Fruit fly (Drosophila melanogaster) whole organism, pupa: ENCODE data around the gene Or71a.
A peak's percentile ranks its signal among the peaks of the same experiment; 100 is the strongest.

Experiments
- CG10348 ChIP-seq: fragments of 200-800 bp; sonication (Bioruptor generic); IDR thresholded peaks from 2 replicates; pipeline ENCODE4 v1.3.6; 2022; ENCODE audit warnings: missing biosample characterization, missing genetic modification characterization
- CG12605 ChIP-seq: fragments of 200-800 bp; sonication (Bioruptor generic); IDR thresholded peaks from 2 replicates; pipeline ENCODE4 v1.3.6; 2022; ENCODE audit warnings: missing biosample characterization, missing genetic modification characterization
- CG13204 ChIP-seq: fragments of 200-800 bp; sonication (Bioruptor generic); optimal IDR thresholded peaks from 2 replicates; lab custom pipeline; 2018; ENCODE audit warnings: missing biosample characterization, mild to moderate bottlenecking, missing genetic modification characterization, moderate library complexity
- CG14655 ChIP-seq: fragments of 200-800 bp; sonication (Bioruptor generic); optimal IDR thresholded peaks from 3 replicates; lab custom pipeline; 2017; ENCODE audit warnings: mild to moderate bottlenecking, missing biosample characterization, missing genetic modification reagents, missing genetic modification characterization
- CG15710 ChIP-seq: fragments of 200-800 bp; sonication (Bioruptor generic); optimal IDR thresholded peaks from 2 replicates; lab custom pipeline; 2018; ENCODE audit warnings: missing biosample characterization, mild to moderate bottlenecking, missing genetic modification characterization, moderate library complexity
- CG17806 ChIP-seq: fragments of 200-800 bp; sonication (Bioruptor generic); optimal IDR thresholded peaks from 2 replicates; lab custom pipeline; 2018; ENCODE audit warnings: missing biosample characterization, mild to moderate bottlenecking, missing genetic modification characterization, moderate library complexity
- CG32121 ChIP-seq: fragments of 200-800 bp; sonication (Bioruptor generic); IDR thresholded peaks from 2 replicates; pipeline ENCODE4 v1.3.6; 2022; ENCODE audit warnings: missing biosample characterization, missing genetic modification characterization
- CG34367 ChIP-seq: fragments of 200-800 bp; sonication (Bioruptor generic); optimal IDR thresholded peaks from 2 replicates; lab custom pipeline; 2018; ENCODE audit warnings: missing biosample characterization, mild to moderate bottlenecking, missing genetic modification characterization
- CG4496 ChIP-seq: fragments of 200-800 bp; sonication (Bioruptor generic); IDR thresholded peaks from 3 replicates; pipeline ENCODE4 v1.3.6; 2022; ENCODE audit warnings: missing biosample characterization, missing genetic modification characterization
- CG8159 ChIP-seq: fragments of 200-800 bp; sonication (Bioruptor generic); optimal IDR thresholded peaks from 3 replicates; lab custom pipeline; 2018; ENCODE audit warnings: missing biosample characterization, mild to moderate bottlenecking, missing genetic modification characterization, moderate library complexity
- CG8301 ChIP-seq: fragments of 200-800 bp; sonication (Bioruptor generic); optimal IDR thresholded peaks from 2 replicates; lab custom pipeline; 2018; ENCODE audit warnings: missing biosample characterization, mild to moderate bottlenecking, missing genetic modification characterization
- CG9948 ChIP-seq: fragments of 200-800 bp; sonication (Bioruptor generic); optimal IDR thresholded peaks from 2 replicates; lab custom pipeline; 2018; ENCODE audit warnings: missing biosample characterization, mild to moderate bottlenecking, missing genetic modification characterization, moderate library complexity
- D1 ChIP-seq: fragments of 200-800 bp; sonication (Bioruptor generic); optimal IDR thresholded peaks from 2 replicates; lab custom pipeline; 2018; ENCODE audit warnings: missing biosample characterization, mild to moderate bottlenecking, missing genetic modification characterization, moderate library complexity
- EcR ChIP-seq: fragments of 200-800 bp; sonication (Bioruptor generic); optimal IDR thresholded peaks from 3 replicates; lab custom pipeline; 2019; ENCODE audit warnings: missing biosample characterization, missing genetic modification characterization, mild to moderate bottlenecking, moderate library complexity, missing genetic modification reagents
- Ets98B ChIP-seq: fragments of 200-800 bp; sonication (Bioruptor generic); IDR thresholded peaks from 2 replicates; pipeline ENCODE4 v1.3.6; 2022; ENCODE audit warnings: missing biosample characterization, missing genetic modification characterization
- Pif1A ChIP-seq: fragments of 200-800 bp; sonication (Bioruptor generic); optimal IDR thresholded peaks from 3 replicates; lab custom pipeline; 2016; ENCODE audit warnings: missing biosample characterization, missing genetic modification characterization
- Pif1B ChIP-seq: fragments of 200-800 bp; sonication (Bioruptor generic); optimal IDR thresholded peaks from 3 replicates; lab custom pipeline; 2016; ENCODE audit warnings: missing biosample characterization, missing genetic modification characterization
- Snoo ChIP-seq: fragments of 200-800 bp; sonication (Bioruptor generic); optimal IDR thresholded peaks from 3 replicates; lab custom pipeline; 2017; ENCODE audit warnings: missing biosample characterization, mild to moderate bottlenecking, missing genetic modification characterization, inconsistent platforms
- fd96Ca ChIP-seq: fragments of 200-800 bp; sonication (Bioruptor generic); IDR thresholded peaks from 3 replicates; pipeline ENCODE4 v1.3.6; 2022; ENCODE audit warnings: missing biosample characterization, missing genetic modification characterization
- gl ChIP-seq: fragments of 200-800 bp; sonication (Bioruptor generic); optimal IDR thresholded peaks from 2 replicates; lab custom pipeline; 2018; ENCODE audit warnings: missing biosample characterization, mild to moderate bottlenecking, missing genetic modification characterization
- rn ChIP-seq: fragments of 200-800 bp; sonication (Bioruptor generic); IDR thresholded peaks from 2 replicates; pipeline ENCODE4 v1.3.6; 2022; ENCODE audit warnings: missing biosample characterization, missing genetic modification characterization

Gene Or71a

DNA sequence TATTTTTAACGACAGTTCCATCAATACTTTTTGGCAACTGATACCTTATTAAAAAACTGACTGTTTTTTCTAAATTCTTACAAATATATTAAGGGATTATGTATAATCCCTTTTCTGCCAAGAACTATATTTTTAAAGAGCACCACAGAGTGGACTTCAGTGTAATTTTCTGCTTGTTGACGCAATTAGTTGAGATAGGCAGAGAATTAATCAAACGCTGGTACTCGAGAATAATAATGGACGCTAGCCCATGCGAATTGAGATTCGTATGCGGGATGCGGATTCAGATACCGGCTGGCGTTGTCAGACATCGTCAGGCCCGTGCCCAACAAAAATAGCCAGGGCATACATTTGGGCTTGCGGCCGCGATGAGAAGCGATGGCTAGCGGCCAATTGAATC lies 35.0 kb upstream of the Or71a start, which contains the start of gene CG13458:
CG13458 (plus strand) TSS at position 301 of the 400 bp plus-strand sequence.
- no peak for TF ChIP-seq CG34367
- TF ChIP-seq CG4496 = 0 out of 3 replicates have a peak, but pooled peaks have one; percentile 16

dm6 chr3L:15108948-15109347 lies 30.7 kb upstream of the Or71a start:
- peak; percentile 28 for TF ChIP-seq CG17806 (tag; lab: Kevin White, UChicago)
- no peak for TF ChIP-seq gl (tag; lab: Kevin White, UChicago)
- peak; percentile 43 for TF ChIP-seq CG12605 (GFP tag; lab: Robert Waterston, UW)
- peak; percentile 35 for TF ChIP-seq CG8301 (tag; lab: Kevin White, UChicago)
- no peak for TF ChIP-seq EcR (GFP tag; lab: Kevin White, UChicago)
- TF ChIP-seq CG13204 (GFP tag; lab: Kevin White, UChicago) = no peak
- TF ChIP-seq CG8159 (tag; lab: Kevin White, UChicago) = peak; percentile 50
- peak; percentile 50 for TF ChIP-seq CG9948 (tag; lab: Kevin White, UChicago)
- TF ChIP-seq Snoo = peak; percentile 24
- no peak for TF ChIP-seq Pif1B (GFP tag; lab: Kevin White, UChicago)
- TF ChIP-seq CG34367 = peak; percentile 5
- TF ChIP-seq Ets98B (GFP tag; lab: Robert Waterston, UW) = no peak
- TF ChIP-seq CG15710 = peak; percentile 34
- TF ChIP-seq CG32121 = no peak
- TF ChIP-seq D1 = no peak
- no peak for TF ChIP-seq CG10348
- no peak for TF ChIP-seq fd96Ca
- TF ChIP-seq CG14655 (GFP tag; lab: Kevin White, UChicago) = no peak
- no peak for TF ChIP-seq rn (GFP tag; lab: Robert Waterston, UW)
- TF ChIP-seq Pif1A (GFP tag; lab: Kevin White, UChicago) = no peak
- no peak; the same call in 2 of the 3 replicates for TF ChIP-seq CG4496

DNA sequence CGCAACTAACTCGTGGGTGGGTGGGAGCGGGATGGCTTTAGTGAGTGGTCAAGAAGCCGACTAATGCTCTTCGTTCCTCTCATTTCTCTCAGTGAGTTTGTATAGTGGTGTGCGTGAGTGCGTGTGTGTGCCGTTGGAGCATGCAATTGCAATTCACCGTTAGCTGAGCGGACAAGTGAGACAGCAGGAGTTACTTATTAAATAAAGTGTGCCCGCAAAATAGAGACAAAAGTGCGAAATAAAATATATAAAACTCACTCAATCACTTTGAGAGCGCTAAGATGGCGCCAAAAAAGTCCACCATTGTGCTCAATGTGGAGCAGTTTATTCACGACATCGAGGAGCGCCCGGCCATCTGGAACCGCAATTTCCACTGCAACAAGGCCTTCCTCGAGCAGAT lies 30.3 kb upstream of the Or71a start:
- TF ChIP-seq fd96Ca = peak; percentile 34; the same call in 1 of the 3 replicates
- TF ChIP-seq CG4496 = peak; percentile 67
- TF ChIP-seq Ets98B (GFP tag; lab: Robert Waterston, UW) = 0 out of 2 replicates have a peak, but pooled peaks have one; percentile 4
- TF ChIP-seq Snoo = no peak

dm6 chr3L:15107776-15108379 lies 29.6 kb upstream of the Or71a start:
- TF ChIP-seq Pif1B (GFP tag; lab: Kevin White, UChicago) (peak; percentile 93), CG10348 (peak; percentile 74), CG34367 (peak; percentile 92), Snoo (peak; percentile 94), EcR (GFP tag; lab: Kevin White, UChicago) (peak; percentile 62), D1 (peak; percentile 96), CG17806 (tag; lab: Kevin White, UChicago) (peak; percentile 93), fd96Ca (peak; percentile 74; the same call in 2 of the 3 replicates), CG15710 (peak; percentile 98), CG13204 (GFP tag; lab: Kevin White, UChicago) (peak; percentile 99), Ets98B (GFP tag; lab: Robert Waterston, UW) (peak; percentile 76), CG14655 (GFP tag; lab: Kevin White, UChicago) (peak; percentile 97), CG8159 (tag; lab: Kevin White, UChicago) (peak; percentile 97), CG9948 (tag; lab: Kevin White, UChicago) (peak; percentile 95), Pif1A (GFP tag; lab: Kevin White, UChicago) (peak; percentile 90), rn (GFP tag; lab: Robert Waterston, UW) (peak; percentile 73), CG12605 (GFP tag; lab: Robert Waterston, UW) (peak; percentile 43), CG4496 (peak; percentile 84), CG8301 (tag; lab: Kevin White, UChicago) (peak; percentile 95), gl (tag; lab: Kevin White, UChicago) (peak; percentile 68), CG32121 (peak; percentile 89)
- TF ChIP-seq, all 21 proteins: peak for 21

- TF ChIP-seq CG4496 (peak; percentile 4; the same call in 2 of the 3 replicates), CG14655 (GFP tag; lab: Kevin White, UChicago) (no peak), CG13204 (GFP tag; lab: Kevin White, UChicago) (peak; percentile 96)
These were observed 29.0 kb upstream of the Or71a start for dm6 chr3L:15107158-15107775.

- no peak for TF ChIP-seq CG8301 (tag; lab: Kevin White, UChicago)
- peak; percentile 37 for TF ChIP-seq EcR (GFP tag; lab: Kevin White, UChicago)
- TF ChIP-seq Ets98B (GFP tag; lab: Robert Waterston, UW) = peak; percentile 11; the same call in 1 of the 2 replicates
- TF ChIP-seq CG10348 = no peak
- peak; percentile 100 for TF ChIP-seq CG13204 (GFP tag; lab: Kevin White, UChicago)
- no peak for TF ChIP-seq CG8159 (tag; lab: Kevin White, UChicago)
- TF ChIP-seq rn (GFP tag; lab: Robert Waterston, UW) = no peak
- peak; percentile 34; the same call in 1 of the 2 replicates for TF ChIP-seq CG12605 (GFP tag; lab: Robert Waterston, UW)
These were observed 27.4 kb upstream of the Or71a start, which contains the start of gene CG45071 for dm6 chr3L:15105566-15106207. TSS of gene CG45071 (plus strand) at chr3L:15105882.
